Worm (Caenorhabditis elegans) whole organism, L2 larva: ENCODE results near the gene tsen-34.

Experiments used
- alr-1 ChIP-seq: fragments of 150-350 bp; optimal IDR thresholded peaks from 2 replicates; lab custom pipeline; 2014; ENCODE audit warnings: missing biosample characterization, missing genetic modification characterization
- ama-1 ChIP-seq: fragments of 150-350 bp; optimal IDR thresholded peaks from 2 replicates; lab custom pipeline; 2018; ENCODE audit warnings: inconsistent platforms
- elt-3 ChIP-seq: sonication (generic microtip); optimal IDR thresholded peaks from 2 replicates; lab custom pipeline; 2017; ENCODE audit warnings: missing biosample characterization, missing genetic modification characterization
- fos-1 ChIP-seq: fragments of 150-350 bp; optimal IDR thresholded peaks from 2 replicates; lab custom pipeline; 2014; ENCODE audit warnings: missing biosample characterization, missing genetic modification characterization
- lin-39 ChIP-seq: fragments of 150-350 bp; optimal IDR thresholded peaks from 2 replicates; lab custom pipeline; 2014; ENCODE audit warnings: missing biosample characterization, missing genetic modification reagents, missing genetic modification characterization
- lsy-2 ChIP-seq, 2 experiments: fragments of 150-350 bp in 1 of 2; sonication (generic microtip) in 1 of 2; optimal IDR thresholded peaks; 2 replicates each; lab custom pipeline; 2014 to 2017; ENCODE audit warnings: missing biosample characterization in 2 of 2, missing genetic modification characterization in 2 of 2
- nhr-11 ChIP-seq: fragments of 150-350 bp; optimal IDR thresholded peaks from 2 replicates; lab custom pipeline; 2014; ENCODE audit warnings: missing biosample characterization, missing genetic modification characterization

DNA sequence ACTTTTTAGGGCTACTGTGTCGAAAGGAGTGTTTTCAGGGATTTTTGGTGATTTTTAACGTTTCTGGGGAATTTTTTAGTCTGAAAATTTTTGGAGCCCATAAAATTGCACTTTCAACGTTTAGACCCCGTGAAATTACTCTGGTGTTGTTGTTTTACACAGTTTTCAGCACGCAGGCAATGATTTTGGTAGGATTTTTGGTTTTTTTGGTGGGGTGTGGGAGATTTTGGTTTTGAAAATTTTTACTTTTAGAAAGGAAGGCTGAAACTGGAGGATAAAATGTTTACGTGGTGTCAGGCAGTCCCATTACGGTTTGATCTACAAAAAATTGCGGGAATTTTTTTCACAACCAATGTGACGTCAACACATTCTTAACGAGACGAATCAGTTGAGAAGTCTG, 40.0 kb downstream of the tsen-34 start:
- TF ChIP-seq nhr-11 (tag; lab: Kevin White, UChicago) (no peak), lsy-2 (tag; optimal IDR thresholded peaks at IDR 0.05; lab: Kevin White, UChicago) (no peak), elt-3 (tag; lab: Kevin White, UChicago) (no peak), ama-1 (lab: Kevin White, UChicago) (no peak), fos-1 (tag; lab: Kevin White, UChicago) (no peak), alr-1 (tag; lab: Kevin White, UChicago) (no peak), lin-39 (tag; lab: Kevin White, UChicago) (no peak)
